Worm (Caenorhabditis elegans): ENCODE measurements around the gene C27B7.5.
A peak's percentile ranks its signal among the peaks of the same experiment; 100 is the strongest.

C27B7.5 gene

ce11 chrIV:8929942-8930492 is 28.6 kb downstream of the C27B7.5 start, which contains the start of the genes D1046.18 and slc-25A26:
Gene D1046.18 (plus strand): TSS chrIV:8930242.
Gene slc-25A26 (plus strand): TSS chrIV:8930442.
- TF ChIP-seq unc-39 (tag; optimal IDR thresholded peaks at IDR 0.05): no peak
- no peak for TF ChIP-seq fos-1 (tag; optimal IDR thresholded peaks at IDR 0.05)
- no peak for TF ChIP-seq R02D3.7 (tag; optimal IDR thresholded peaks at IDR 0.05)
- TF ChIP-seq mdl-1 (tag; optimal IDR thresholded peaks at IDR 0.05): no peak
- TF ChIP-seq sma-3 (GFP tag; optimal IDR thresholded peaks at IDR 0.05): no peak
- TF ChIP-seq ama-1 (optimal IDR thresholded peaks at IDR 0.05): no peak
- TF ChIP-seq dmd-4 (tag; optimal IDR thresholded peaks at IDR 0.05): no peak
- TF ChIP-seq skn-1 (tag; optimal IDR thresholded peaks at IDR 0.05): no peak
- no peak for TF ChIP-seq ZK546.5 (tag; optimal IDR thresholded peaks at IDR 0.05)
- TF ChIP-seq nhr-25 (tag; optimal IDR thresholded peaks at IDR 0.05): no peak
- TF ChIP-seq ztf-4 (tag; optimal IDR thresholded peaks at IDR 0.05): no peak
- no peak for TF ChIP-seq crh-2 (tag; optimal IDR thresholded peaks at IDR 0.05)

- TF ChIP-seq nhr-6 (tag; optimal IDR thresholded peaks at IDR 0.05) (no peak), nhr-23 (tag; optimal IDR thresholded peaks at IDR 0.05) (no peak), dmd-4 (tag; optimal IDR thresholded peaks at IDR 0.05) (no peak), nhr-10 (tag; optimal IDR thresholded peaks at IDR 0.05) (no peak), mdl-1 (tag; optimal IDR thresholded peaks at IDR 0.05) (no peak), fos-1 (tag; optimal IDR thresholded peaks at IDR 0.05) (no peak), ceh-16 (tag; optimal IDR thresholded peaks at IDR 0.05) (no peak)
These were observed 32.1 kb downstream of the C27B7.5 start, which contains the start of gene D1046.4 for ce11 chrIV:8933575-8933974. Gene D1046.4 (plus strand): TSS chrIV:8933875.

ce11 chrIV:8943430-8943829 is 42.0 kb downstream of the C27B7.5 start:
- TF ChIP-seq unc-39 (tag; optimal IDR thresholded peaks at IDR 0.05): no peak
- TF ChIP-seq aly-2 (tag; optimal IDR thresholded peaks at IDR 0.05): no peak
- TF ChIP-seq ceh-16 (tag; optimal IDR thresholded peaks at IDR 0.05): no peak
- no peak for TF ChIP-seq sma-3 (GFP tag; optimal IDR thresholded peaks at IDR 0.05)
- TF ChIP-seq lin-39 (tag; optimal IDR thresholded peaks at IDR 0.05): no peak
- no peak for TF ChIP-seq lin-11 (tag; optimal IDR thresholded peaks at IDR 0.05)
- no peak for TF ChIP-seq elt-3 (tag; optimal IDR thresholded peaks at IDR 0.05)
- TF ChIP-seq nhr-25 (tag; optimal IDR thresholded peaks at IDR 0.05): no peak
- TF ChIP-seq sma-9 (GFP tag; optimal IDR thresholded peaks at IDR 0.05): no peak
- no peak for TF ChIP-seq sma-9 (tag; optimal IDR thresholded peaks at IDR 0.05)
- TF ChIP-seq fos-1 (tag; optimal IDR thresholded peaks at IDR 0.05): no peak
- TF ChIP-seq ama-1 (optimal IDR thresholded peaks at IDR 0.05): no peak

- TF ChIP-seq nhr-129 (tag; optimal IDR thresholded peaks at IDR 0.05) (peak; percentile 62), ztf-1 (GFP tag; conservative IDR thresholded peaks at IDR 0.05) (no peak), elt-3 (tag; optimal IDR thresholded peaks at IDR 0.05) (no peak), lin-39 (tag; optimal IDR thresholded peaks at IDR 0.05) (no peak), C34F6.9 (tag; optimal IDR thresholded peaks at IDR 0.05) (peak; percentile 76), mdl-1 (tag; optimal IDR thresholded peaks at IDR 0.05) (peak; percentile 18 to 71), alr-1 (tag; optimal IDR thresholded peaks at IDR 0.05) (no peak), crh-2 (tag; optimal IDR thresholded peaks at IDR 0.05) (peak; percentile 67), elt-1 (tag; optimal IDR thresholded peaks at IDR 0.05) (no peak), dmd-4 (tag; optimal IDR thresholded peaks at IDR 0.05) (no peak), sem-4 (tag; optimal IDR thresholded peaks at IDR 0.05) (peak; percentile 78), nhr-77 (tag; optimal IDR thresholded peaks at IDR 0.05) (no peak), mab-5 (tag; optimal IDR thresholded peaks at IDR 0.05) (peak; percentile 85), nhr-6 (tag; optimal IDR thresholded peaks at IDR 0.05) (no peak), Y55F3AM.14 (GFP tag; optimal IDR thresholded peaks at IDR 0.05) (no peak), nhr-11 (tag; optimal IDR thresholded peaks at IDR 0.05) (no peak), zag-1 (tag; optimal IDR thresholded peaks at IDR 0.05) (peak; percentile 13), nhr-21 (tag; optimal IDR thresholded peaks at IDR 0.05) (no peak), lsy-2 (tag; optimal IDR thresholded peaks at IDR 0.05) (peak in 1 of 2 experiments; percentile 68), sma-9 (GFP tag; optimal IDR thresholded peaks at IDR 0.05) (peak; percentile 49), sma-9 (tag; optimal IDR thresholded peaks at IDR 0.05) (no peak), nhr-12 (tag; optimal IDR thresholded peaks at IDR 0.05) (no peak), F13H6.1 (tag; optimal IDR thresholded peaks at IDR 0.05) (peak; percentile 65), blmp-1 (tag; optimal IDR thresholded peaks at IDR 0.05; ENCODE audit: insufficient read depth) (no peak)
These were observed 45.7 kb downstream of the C27B7.5 start for ce11 chrIV:8947146-8947545.

Data from whole organism, L2 larva.